Worm (Caenorhabditis elegans) whole organism, late embryonic: Measurements from ENCODE around the gene swt-6.

Experiments
- C08G9.2 ChIP-seq: sonication (generic microtip); optimal IDR thresholded peaks from 2 replicates; lab custom pipeline; 2016; ENCODE audit warnings: mild to moderate bottlenecking, missing genetic modification characterization, moderate library complexity, missing compliant biosample characterization
- C38D4.7 ChIP-seq: fragments of 200-800 bp; sonication (Bioruptor generic); optimal IDR thresholded peaks from 2 replicates; lab custom pipeline; 2018; ENCODE audit warnings: mild to moderate bottlenecking, missing genetic modification characterization, moderate library complexity, missing compliant biosample characterization
- K02D7.2 ChIP-seq: sonication (generic microtip); optimal IDR thresholded peaks from 2 replicates; lab custom pipeline; 2017; ENCODE audit warnings: mild to moderate bottlenecking, missing genetic modification characterization, missing compliant biosample characterization
- Y22D7AL.16 ChIP-seq: sonication (generic microtip); optimal IDR thresholded peaks from 2 replicates; lab custom pipeline; 2016; ENCODE audit warnings: missing genetic modification characterization, missing compliant biosample characterization
- ahr-1 ChIP-seq: sonication (generic microtip); optimal IDR thresholded peaks from 2 replicates; lab custom pipeline; 2016; ENCODE audit warnings: missing genetic modification characterization, missing compliant biosample characterization
- ceh-14 ChIP-seq: sonication (generic microtip); optimal IDR thresholded peaks from 2 replicates; lab custom pipeline; 2016; ENCODE audit warnings: missing genotype, missing genetic modification characterization, missing compliant biosample characterization
- ceh-19 ChIP-seq: fragments of 200-800 bp; sonication (Bioruptor generic); optimal IDR thresholded peaks from 2 replicates; lab custom pipeline; 2018; ENCODE audit warnings: mild to moderate bottlenecking, missing genetic modification characterization, missing compliant biosample characterization
- ceh-2 ChIP-seq: sonication (generic microtip); optimal IDR thresholded peaks from 2 replicates; lab custom pipeline; 2016; ENCODE audit warnings: missing genotype, missing genetic modification characterization, missing compliant biosample characterization
- ceh-31 ChIP-seq: sonication (generic microtip); optimal IDR thresholded peaks from 2 replicates; lab custom pipeline; 2016; ENCODE audit warnings: missing genetic modification characterization, missing compliant biosample characterization
- ceh-34 ChIP-seq: sonication (generic microtip); optimal IDR thresholded peaks from 2 replicates; lab custom pipeline; 2016; ENCODE audit warnings: mild to moderate bottlenecking, missing genetic modification characterization, missing compliant biosample characterization
- ceh-48 ChIP-seq: sonication (generic microtip); optimal IDR thresholded peaks from 2 replicates; lab custom pipeline; 2016; ENCODE audit warnings: missing genetic modification characterization, inconsistent platforms, missing compliant biosample characterization
- ceh-6 ChIP-seq: fragments of 200-800 bp; sonication (Bioruptor generic); optimal IDR thresholded peaks from 2 replicates; lab custom pipeline; 2018; ENCODE audit warnings: mild to moderate bottlenecking, missing genetic modification characterization, missing compliant biosample characterization
- che-1 ChIP-seq: sonication (generic microtip); optimal IDR thresholded peaks from 2 replicates; lab custom pipeline; 2016; ENCODE audit warnings: mild to moderate bottlenecking, missing genetic modification characterization, missing compliant biosample characterization
- dmd-4 ChIP-seq: sonication (generic microtip); optimal IDR thresholded peaks from 2 replicates; lab custom pipeline; 2016; ENCODE audit warnings: borderline replicate concordance, missing genetic modification characterization, missing compliant biosample characterization
- elt-2 ChIP-seq: sonication (generic microtip); optimal IDR thresholded peaks from 2 replicates; lab custom pipeline; 2016; ENCODE audit warnings: missing genetic modification reagents, missing genetic modification characterization, missing compliant biosample characterization
- elt-4 ChIP-seq: sonication (generic microtip); optimal IDR thresholded peaks from 2 replicates; lab custom pipeline; 2016; ENCODE audit warnings: missing genetic modification characterization, missing compliant biosample characterization
- eyg-1 ChIP-seq: sonication (generic microtip); optimal IDR thresholded peaks from 2 replicates; lab custom pipeline; 2016; ENCODE audit warnings: missing genotype, missing genetic modification characterization, missing compliant biosample characterization
- fax-1 ChIP-seq: sonication (generic microtip); optimal IDR thresholded peaks from 2 replicates; lab custom pipeline; 2016; ENCODE audit warnings: missing genotype, missing genetic modification characterization, missing compliant biosample characterization
- fkh-10 ChIP-seq: fragments of 150-350 bp; optimal IDR thresholded peaks from 2 replicates; lab custom pipeline; 2014; ENCODE audit warnings: missing biosample characterization, missing genetic modification reagents, missing genetic modification characterization
- hlh-30 ChIP-seq: sonication (generic microtip); optimal IDR thresholded peaks from 2 replicates; lab custom pipeline; 2017; ENCODE audit warnings: antibody characterized with exemption, missing genetic modification characterization, missing compliant biosample characterization; ENCODE audit not compliant: insufficient read depth
- lim-6 ChIP-seq: sonication (generic microtip); optimal IDR thresholded peaks from 2 replicates; lab custom pipeline; 2016; ENCODE audit warnings: missing genetic modification characterization, missing compliant biosample characterization
- lin-11 ChIP-seq: fragments of 200-800 bp; sonication (Bioruptor generic); optimal IDR thresholded peaks from 2 replicates; lab custom pipeline; 2018; ENCODE audit warnings: mild to moderate bottlenecking, missing genetic modification characterization, missing compliant biosample characterization
- madf-2 ChIP-seq: sonication (generic microtip); optimal IDR thresholded peaks from 2 replicates; lab custom pipeline; 2017; ENCODE audit warnings: missing genetic modification characterization, missing compliant biosample characterization
- npax-4 ChIP-seq: sonication (generic microtip); optimal IDR thresholded peaks from 2 replicates; lab custom pipeline; 2016; ENCODE audit warnings: missing genetic modification characterization, missing compliant biosample characterization
- pag-3 ChIP-seq: sonication (generic microtip); optimal IDR thresholded peaks from 2 replicates; lab custom pipeline; 2016; ENCODE audit warnings: missing compliant biosample characterization, missing genetic modification characterization, borderline replicate concordance
- pat-9 ChIP-seq: fragments of 200-800 bp; sonication (Bioruptor generic); optimal IDR thresholded peaks from 2 replicates; lab custom pipeline; 2018; ENCODE audit warnings: mild to moderate bottlenecking, missing genetic modification characterization, moderate library complexity, missing compliant biosample characterization
- pha-2 ChIP-seq: sonication (generic microtip); optimal IDR thresholded peaks from 2 replicates; lab custom pipeline; 2017; ENCODE audit warnings: mild to moderate bottlenecking, missing genetic modification characterization, missing compliant biosample characterization
- pha-4 ChIP-seq: fragments of 150-350 bp; optimal IDR thresholded peaks from 2 replicates; lab custom pipeline; 2018; ENCODE audit warnings: missing biosample characterization, missing genetic modification reagents, missing genetic modification characterization
- pros-1 ChIP-seq: fragments of 150-350 bp; optimal IDR thresholded peaks from 2 replicates; lab custom pipeline; 2014; ENCODE audit warnings: missing biosample characterization, missing genetic modification reagents, missing genetic modification characterization
- rnt-1 ChIP-seq: sonication (generic microtip); optimal IDR thresholded peaks from 2 replicates; lab custom pipeline; 2016; ENCODE audit warnings: missing genetic modification characterization, missing compliant biosample characterization
- sox-4 ChIP-seq: sonication (generic microtip); optimal IDR thresholded peaks from 2 replicates; lab custom pipeline; 2017; ENCODE audit warnings: mild to moderate bottlenecking, missing genetic modification characterization, inconsistent platforms, missing compliant biosample characterization
- tbx-2 ChIP-seq: sonication (generic microtip); optimal IDR thresholded peaks from 2 replicates; lab custom pipeline; 2016; ENCODE audit warnings: missing genetic modification characterization, missing compliant biosample characterization
- tbx-7 ChIP-seq: sonication (generic microtip); optimal IDR thresholded peaks from 2 replicates; lab custom pipeline; 2016; ENCODE audit warnings: missing genotype, missing genetic modification characterization, missing compliant biosample characterization
- ttx-3 ChIP-seq: sonication (generic microtip); optimal IDR thresholded peaks from 2 replicates; lab custom pipeline; 2016; ENCODE audit warnings: missing genetic modification reagents, missing genetic modification characterization, missing compliant biosample characterization
- unc-3 ChIP-seq, 2 experiments: fragments of 200-800 bp in 1 of 2; sonication (Bioruptor generic) in 1 of 2; sonication (generic microtip) in 1 of 2; conservative IDR thresholded peaks in 1 of 2; optimal IDR thresholded peaks in 1 of 2; 2 replicates each; pipeline versions ENCODE4 v1.3.6 to Lab custom; 2016 to 2022; ENCODE audit warnings: missing compliant biosample characterization in 2 of 2, missing genetic modification characterization in 2 of 2, missing genetic modification reagents in 1 of 2
- unc-42 ChIP-seq: sonication (generic microtip); optimal IDR thresholded peaks from 2 replicates; lab custom pipeline; 2016; ENCODE audit warnings: missing genotype, missing genetic modification characterization, missing compliant biosample characterization
- zip-5 ChIP-seq: sonication (generic microtip); optimal IDR thresholded peaks from 2 replicates; lab custom pipeline; 2016; ENCODE audit warnings: missing genetic modification characterization, missing compliant biosample characterization

The swt-6 gene

ce11 chrV:13953191-13953590 is 965 bp upstream of the swt-6 start, which contains the start of gene R10D12.8:
Gene R10D12.8 (minus strand): TSS chrV:13953291.
- TF ChIP-seq pha-4 (tag; lab: Kevin White, UChicago): no peak
- no peak for TF ChIP-seq ceh-48 (tag; lab: Kevin White, UChicago)
- TF ChIP-seq elt-2 (tag; lab: Kevin White, UChicago): no peak
- TF ChIP-seq eyg-1 (tag; lab: Kevin White, UChicago): no peak
- TF ChIP-seq pros-1: no peak
- no peak for TF ChIP-seq pha-2
- no peak for TF ChIP-seq unc-3 (GFP tag; conservative IDR thresholded peaks at IDR 0.05; lab: Robert Waterston, UW)
- no peak for TF ChIP-seq unc-3 (tag; optimal IDR thresholded peaks at IDR 0.05; lab: Kevin White, UChicago)
- TF ChIP-seq ceh-14 (tag; lab: Kevin White, UChicago): no peak
- no peak for TF ChIP-seq elt-4 (tag; lab: Kevin White, UChicago)
- TF ChIP-seq ceh-2 (tag; lab: Kevin White, UChicago): no peak
- TF ChIP-seq tbx-2: no peak
- TF ChIP-seq ttx-3 (tag; lab: Kevin White, UChicago): no peak
- TF ChIP-seq madf-2 (tag; lab: Kevin White, UChicago): no peak
- TF ChIP-seq ahr-1 (tag; lab: Kevin White, UChicago): no peak
- no peak for TF ChIP-seq ceh-34 (tag; lab: Kevin White, UChicago)
- TF ChIP-seq K02D7.2 (tag; lab: Kevin White, UChicago): no peak
- TF ChIP-seq tbx-7 (tag; lab: Kevin White, UChicago): no peak
- TF ChIP-seq pag-3 (tag; lab: Kevin White, UChicago): no peak
- no peak for TF ChIP-seq pat-9

ce11 chrV:13955370-13956089 is 1.4 kb downstream of the swt-6 start:
- TF ChIP-seq unc-42 (tag; lab: Kevin White, UChicago): no peak

- TF ChIP-seq zip-5 (tag; lab: Kevin White, UChicago): no peak
- no peak for TF ChIP-seq Y22D7AL.16 (tag; lab: Kevin White, UChicago)
- TF ChIP-seq unc-3 (GFP tag; conservative IDR thresholded peaks at IDR 0.05; lab: Robert Waterston, UW): no peak
- no peak for TF ChIP-seq unc-3 (tag; optimal IDR thresholded peaks at IDR 0.05; lab: Kevin White, UChicago)
- no peak for TF ChIP-seq ceh-19
- TF ChIP-seq C08G9.2: no peak
- TF ChIP-seq npax-4 (tag; lab: Kevin White, UChicago): no peak
- no peak for TF ChIP-seq lim-6 (tag; lab: Kevin White, UChicago)
- TF ChIP-seq fax-1: no peak
- TF ChIP-seq fkh-10 (GFP tag; lab: Kevin White, UChicago): no peak
- TF ChIP-seq, all 69 proteins: peak for 0
Measured at ce11 chrV:13957691-13958090, 3.5 kb downstream of the swt-6 start.

ce11 chrV:13958247-13958646 is 4.1 kb downstream of the swt-6 start, which contains the start of gene R10D12.10:
Gene R10D12.10 (minus strand): TSS chrV:13958347.
- no peak for TF ChIP-seq pat-9
- no peak for TF ChIP-seq che-1 (tag; lab: Kevin White, UChicago)
- TF ChIP-seq ceh-6 (GFP tag; lab: Kevin White, UChicago): no peak
- no peak for TF ChIP-seq sox-4 (tag; lab: Kevin White, UChicago)
- no peak for TF ChIP-seq dmd-4 (tag; lab: Kevin White, UChicago)
- no peak for TF ChIP-seq hlh-30
- no peak for TF ChIP-seq rnt-1 (tag; lab: Kevin White, UChicago)
- no peak for TF ChIP-seq C38D4.7 (GFP tag; lab: Kevin White, UChicago)
- TF ChIP-seq ceh-31 (tag; lab: Kevin White, UChicago): no peak
- no peak for TF ChIP-seq tbx-7 (tag; lab: Kevin White, UChicago)
- TF ChIP-seq lin-11 (tag; lab: Kevin White, UChicago): no peak
